Fruit fly (Drosophila melanogaster) whole organism, embryonic: ENCODE results near the gene CG31344.
A peak's percentile ranks its signal among the peaks of the same experiment; 100 is the strongest.

Source experiments
- Adf1 ChIP-seq: fragments of 200-800 bp; sonication (Bioruptor generic); IDR thresholded peaks from 2 replicates; pipeline ENCODE4 v1.3.6; 2022; ENCODE audit warnings: missing biosample characterization, missing genetic modification characterization
- B-H1 ChIP-seq: fragments of 200-800 bp; sonication (Bioruptor generic); IDR thresholded peaks from 3 replicates; pipeline ENCODE4 v1.3.6; 2022; ENCODE audit warnings: missing biosample characterization, missing genetic modification characterization
- Blimp-1 ChIP-seq: fragments of 200-800 bp; sonication (Bioruptor generic); optimal IDR thresholded peaks from 3 replicates; lab custom pipeline; 2018; ENCODE audit warnings: missing biosample characterization, missing genetic modification characterization, mild to moderate bottlenecking, moderate library complexity, missing genetic modification reagents
- CG10321 ChIP-seq: fragments of 200-800 bp; sonication (Bioruptor generic); IDR thresholded peaks from 2 replicates; pipeline ENCODE4 v1.3.6; 2022; ENCODE audit warnings: missing biosample characterization, missing genetic modification characterization
- CG10654 ChIP-seq: fragments of 200-800 bp; sonication (Bioruptor generic); optimal IDR thresholded peaks from 2 replicates; lab custom pipeline; 2016; ENCODE audit warnings: missing biosample characterization, missing genetic modification characterization
- CG12942 ChIP-seq: fragments of 200-800 bp; sonication (Bioruptor generic); optimal IDR thresholded peaks from 3 replicates; lab custom pipeline; 2016; ENCODE audit warnings: missing biosample characterization, missing genetic modification characterization
- CG14710 ChIP-seq: fragments of 200-800 bp; sonication (Bioruptor generic); optimal IDR thresholded peaks from 3 replicates; lab custom pipeline; 2019; ENCODE audit warnings: missing biosample characterization, mild to moderate bottlenecking, missing genetic modification characterization, moderate library complexity
- CG15011 ChIP-seq: fragments of 200-800 bp; sonication (Bioruptor generic); optimal IDR thresholded peaks from 3 replicates; lab custom pipeline; 2018; ENCODE audit warnings: missing biosample characterization, mild to moderate bottlenecking, missing genetic modification characterization
- CG1529 ChIP-seq: fragments of 200-800 bp; sonication (Bioruptor generic); optimal IDR thresholded peaks from 3 replicates; lab custom pipeline; 2018; ENCODE audit warnings: missing biosample characterization, missing genetic modification characterization
- CG17186 ChIP-seq: fragments of 200-800 bp; sonication (Bioruptor generic); optimal IDR thresholded peaks from 3 replicates; lab custom pipeline; 2017; ENCODE audit warnings: missing biosample characterization, missing genetic modification reagents, missing genetic modification characterization
- CG2199 ChIP-seq: fragments of 200-800 bp; sonication (Bioruptor generic); IDR thresholded peaks from 3 replicates; pipeline ENCODE4 v1.3.6; 2022; ENCODE audit warnings: missing biosample characterization, missing genetic modification characterization
- CG31224 ChIP-seq: fragments of 200-800 bp; sonication (Bioruptor generic); IDR thresholded peaks from 2 replicates; pipeline ENCODE4 v1.3.6; 2022; ENCODE audit warnings: missing biosample characterization, missing genetic modification characterization
- CG31441 ChIP-seq: fragments of 200-800 bp; sonication (Bioruptor generic); IDR thresholded peaks from 2 replicates; pipeline ENCODE4 v1.3.6; 2022; ENCODE audit warnings: missing biosample characterization, missing genetic modification characterization
- CG32532 ChIP-seq: fragments of 200-800 bp; sonication (Bioruptor generic); IDR thresholded peaks from 2 replicates; pipeline ENCODE4 v1.3.6; 2022; ENCODE audit warnings: missing biosample characterization, missing genetic modification characterization
- CG3726 ChIP-seq: fragments of 200-800 bp; sonication (Bioruptor generic); IDR thresholded peaks from 3 replicates; pipeline ENCODE4, ENCODE4 v1.3.6; 2022; ENCODE audit warnings: missing biosample characterization, missing genetic modification characterization
- CG6683 ChIP-seq: fragments of 200-800 bp; sonication (Bioruptor generic); optimal IDR thresholded peaks from 2 replicates; lab custom pipeline; 2017; ENCODE audit warnings: missing biosample characterization, mild to moderate bottlenecking, missing genetic modification characterization, missing genetic modification reagents
- CG9609 ChIP-seq: fragments of 200-800 bp; sonication (Bioruptor generic); optimal IDR thresholded peaks from 3 replicates; lab custom pipeline; 2016; ENCODE audit warnings: missing biosample characterization, missing genetic modification characterization
- CG9932 ChIP-seq: fragments of 200-800 bp; sonication (Bioruptor generic); IDR thresholded peaks from 2 replicates; pipeline ENCODE4 v1.3.6; 2022; ENCODE audit warnings: missing biosample characterization, missing genetic modification characterization
- CkIIα-i1 ChIP-seq: fragments of 200-800 bp; sonication (Bioruptor generic); IDR thresholded peaks from 2 replicates; pipeline ENCODE4 v1.3.6; 2022; ENCODE audit warnings: missing biosample characterization, missing genetic modification characterization
- Dek ChIP-seq: fragments of 200-800 bp; sonication (Bioruptor generic); optimal IDR thresholded peaks from 3 replicates; lab custom pipeline; 2019; ENCODE audit warnings: missing biosample characterization, mild to moderate bottlenecking, missing genetic modification characterization, moderate library complexity
- Dp ChIP-seq: fragments of 200-800 bp; sonication (Bioruptor generic); optimal IDR thresholded peaks from 2 replicates; lab custom pipeline; 2018; ENCODE audit warnings: missing biosample characterization, mild to moderate bottlenecking, missing genetic modification characterization, moderate library complexity
- ERR ChIP-seq: fragments of 200-800 bp; sonication (Bioruptor generic); optimal IDR thresholded peaks from 2 replicates; lab custom pipeline; 2016; ENCODE audit warnings: missing biosample characterization, missing genetic modification characterization
- Hand ChIP-seq: fragments of 200-800 bp; sonication (Bioruptor generic); optimal IDR thresholded peaks from 2 replicates; lab custom pipeline; 2017; ENCODE audit warnings: mild to moderate bottlenecking, missing biosample characterization, missing genetic modification reagents, missing genetic modification characterization
- Hey ChIP-seq: fragments of 200-800 bp; sonication (Bioruptor generic); optimal IDR thresholded peaks from 3 replicates; lab custom pipeline; 2018; ENCODE audit warnings: missing biosample characterization, mild to moderate bottlenecking, missing genetic modification characterization
- Med ChIP-seq: fragments of 200-800 bp; sonication (Bioruptor generic); peaks from one replicate; lab custom pipeline; 2016; ENCODE audit warnings: missing biosample characterization, missing genetic modification characterization, mild to moderate bottlenecking, inconsistent platforms, moderate library complexity
- Meics ChIP-seq: fragments of 200-800 bp; sonication (Bioruptor generic); optimal IDR thresholded peaks from 2 replicates; lab custom pipeline; 2017; ENCODE audit warnings: missing biosample characterization, mild to moderate bottlenecking, missing genetic modification characterization
- Neu2 ChIP-seq: fragments of 200-800 bp; sonication (Bioruptor generic); optimal IDR thresholded peaks from 3 replicates; lab custom pipeline; 2016; ENCODE audit warnings: missing biosample characterization, missing genetic modification characterization, borderline replicate concordance
- Optix ChIP-seq: fragments of 200-800 bp; sonication (Bioruptor generic); IDR thresholded peaks from 3 replicates; pipeline ENCODE4 v1.3.6; 2022; ENCODE audit warnings: missing biosample characterization, missing genetic modification characterization
- Ptx1 ChIP-seq: fragments of 200-800 bp; sonication (Bioruptor generic); IDR thresholded peaks from 2 replicates; pipeline ENCODE4 v1.3.6; 2022; ENCODE audit warnings: missing biosample characterization, missing genetic modification characterization
- Side ChIP-seq: fragments of 200-800 bp; sonication (Bioruptor generic); optimal IDR thresholded peaks from 2 replicates; lab custom pipeline; 2016; ENCODE audit warnings: missing biosample characterization, missing genetic modification characterization
- Sin3A ChIP-seq: fragments of >200 bp; optimal IDR thresholded peaks from 2 replicates; lab custom pipeline; 2018
- Stat92E ChIP-seq, 3 experiments: fragments of >200 bp in 2 of 3; fragments of 200-800 bp in 1 of 3; sonication (Bioruptor generic) in 1 of 3; optimal IDR thresholded peaks; 2 replicates each; lab custom pipeline; 2017 to 2019; ENCODE audit warnings: missing biosample characterization in 3 of 3, missing genetic modification characterization in 3 of 3, mild to moderate bottlenecking in 1 of 3, moderate library complexity in 1 of 3
- Taf1 ChIP-seq: fragments of 200-800 bp; sonication (Bioruptor generic); IDR thresholded peaks from 2 replicates; pipeline ENCODE4 v1.3.6; 2022; ENCODE audit warnings: missing biosample characterization, missing genetic modification characterization
- Usf ChIP-seq: fragments of 200-800 bp; sonication (Bioruptor generic); optimal IDR thresholded peaks from 2 replicates; lab custom pipeline; 2017; ENCODE audit warnings: missing genotype, missing biosample characterization, missing genetic modification characterization
- ash1 ChIP-seq: fragments of 200-800 bp; sonication (Bioruptor generic); optimal IDR thresholded peaks from 2 replicates; lab custom pipeline; 2018; ENCODE audit warnings: missing biosample characterization, mild to moderate bottlenecking, missing genetic modification characterization
- az2 ChIP-seq: fragments of 200-800 bp; sonication (Bioruptor generic); optimal IDR thresholded peaks from 3 replicates; lab custom pipeline; 2016; ENCODE audit warnings: missing biosample characterization, missing genetic modification characterization
- bigmax ChIP-seq: fragments of 200-800 bp; sonication (Bioruptor generic); optimal IDR thresholded peaks from 2 replicates; lab custom pipeline; 2018; ENCODE audit warnings: missing biosample characterization, mild to moderate bottlenecking, missing genetic modification characterization
- cas ChIP-seq: fragments of 200-800 bp; sonication (Bioruptor generic); IDR thresholded peaks from 2 replicates; pipeline ENCODE4 v1.3.6; 2022; ENCODE audit warnings: missing biosample characterization, missing genetic modification characterization
- chm ChIP-seq: fragments of 200-800 bp; sonication (Bioruptor generic); IDR thresholded peaks from 2 replicates; pipeline ENCODE4 v1.3.6; 2022; ENCODE audit warnings: missing biosample characterization, missing genetic modification characterization
- corto ChIP-seq: fragments of 200-800 bp; sonication (Bioruptor generic); optimal IDR thresholded peaks from 2 replicates; lab custom pipeline; 2016; ENCODE audit warnings: missing biosample characterization, mild to moderate bottlenecking, missing genetic modification characterization, moderate library complexity
- cwo ChIP-seq: fragments of 200-800 bp; sonication (Bioruptor generic); optimal IDR thresholded peaks from 3 replicates; lab custom pipeline; 2017; ENCODE audit warnings: missing biosample characterization, missing genetic modification characterization, mild to moderate bottlenecking, moderate library complexity, missing genetic modification reagents
- emc ChIP-seq: fragments of 200-800 bp; sonication (Bioruptor generic); optimal IDR thresholded peaks from 2 replicates; lab custom pipeline; 2016; ENCODE audit warnings: missing biosample characterization, missing genetic modification characterization
- gcm ChIP-seq: fragments of 200-800 bp; sonication (Bioruptor generic); optimal IDR thresholded peaks from 2 replicates; lab custom pipeline; 2019; ENCODE audit warnings: missing biosample characterization, mild to moderate bottlenecking, missing genetic modification characterization, moderate library complexity
- gsb ChIP-seq: fragments of 200-800 bp; sonication (Bioruptor generic); IDR thresholded peaks from 2 replicates; pipeline ENCODE4 v1.3.6; 2022; ENCODE audit warnings: missing biosample characterization, missing genetic modification characterization
- h ChIP-seq: fragments of >200 bp; optimal IDR thresholded peaks from 2 replicates; lab custom pipeline; 2017
- ham ChIP-seq: fragments of 200-800 bp; sonication (Bioruptor generic); IDR thresholded peaks from 2 replicates; pipeline ENCODE4 v1.3.6; 2022; ENCODE audit warnings: missing biosample characterization, missing genetic modification characterization
- inv ChIP-seq: fragments of 200-800 bp; sonication (Bioruptor generic); IDR thresholded peaks from 2 replicates; pipeline ENCODE4 v1.3.6; 2022; ENCODE audit warnings: missing biosample characterization, missing genetic modification characterization; ENCODE audit not compliant: partially characterized antibody
- kah ChIP-seq: fragments of 200-800 bp; sonication (Bioruptor generic); optimal IDR thresholded peaks from 2 replicates; lab custom pipeline; 2018; ENCODE audit warnings: missing biosample characterization, mild to moderate bottlenecking, missing genetic modification characterization
- kay ChIP-seq: fragments of 200-800 bp; sonication (Bioruptor generic); optimal IDR thresholded peaks from 2 replicates; lab custom pipeline; 2016; ENCODE audit warnings: missing biosample characterization, missing genetic modification characterization
- lov ChIP-seq, 2 experiments: fragments of 200-800 bp in 1 of 2; fragments of >200 bp in 1 of 2; sonication (Bioruptor generic) in 1 of 2; IDR thresholded peaks in 1 of 2; optimal IDR thresholded peaks in 1 of 2; 2 replicates in 1 of 2; 3 replicates in 1 of 2; pipeline versions ENCODE4 v1.3.6 to Lab custom; 2017 to 2022; ENCODE audit warnings: missing biosample characterization in 1 of 2, missing genetic modification characterization in 1 of 2
- onecut ChIP-seq: fragments of 200-800 bp; sonication (Bioruptor generic); IDR thresholded peaks from 2 replicates; pipeline ENCODE4 v1.3.6; 2022; ENCODE audit warnings: missing biosample characterization, missing genetic modification characterization
- sima ChIP-seq: fragments of 200-800 bp; sonication (Bioruptor generic); optimal IDR thresholded peaks from 2 replicates; lab custom pipeline; 2016; ENCODE audit warnings: missing biosample characterization, missing genetic modification characterization
- yki ChIP-seq: fragments of >200 bp; optimal IDR thresholded peaks from 3 replicates; lab custom pipeline; 2018

Gene CG31344

dm6 chr3R:15243452-15243851, 18.3 kb upstream of the CG31344 start (continued):
- TF ChIP-seq inv (GFP tag; lab: Robert Waterston, UW) (no peak), CG9932 (GFP tag; lab: Robert Waterston, UW) (peak; percentile 28; the same call in 1 of the 2 replicates), CG10654 (GFP tag; lab: Kevin White, UChicago) (no peak), Blimp-1 (GFP tag; lab: Kevin White, UChicago) (no peak), sima (GFP tag; lab: Kevin White, UChicago) (no peak), CG2199 (GFP tag; lab: Robert Waterston, UW) (0 out of 3 replicates have a peak, but pooled peaks have one; percentile 37), Stat92E (GFP tag; optimal IDR thresholded peaks at IDR 0.05; lab: Kevin White, UChicago) (no peak), Optix (GFP tag; lab: Robert Waterston, UW) (no peak), CG31441 (no peak), ERR (GFP tag; lab: Kevin White, UChicago) (no peak), gcm (GFP tag; lab: Kevin White, UChicago) (peak; percentile 85), Sin3A (lab: Kevin White, UChicago) (no peak), CG1529 (GFP tag; lab: Kevin White, UChicago) (no peak), lov (optimal IDR thresholded peaks at IDR 0.05; lab: Kevin White, UChicago) (no peak), lov (GFP tag; IDR thresholded peaks at IDR 0.05; lab: Robert Waterston, UW) (no peak), chm (GFP tag; lab: Robert Waterston, UW) (no peak), gsb (no peak), Taf1 (GFP tag; lab: Robert Waterston, UW) (no peak), B-H1 (GFP tag; lab: Robert Waterston, UW) (no peak), az2 (GFP tag; lab: Kevin White, UChicago) (no peak), kay (GFP tag; lab: Kevin White, UChicago) (no peak), onecut (no peak), emc (GFP tag; lab: Kevin White, UChicago) (no peak), CG6683 (no peak), Side (GFP tag; lab: Kevin White, UChicago) (no peak), CG15011 (GFP tag; lab: Kevin White, UChicago) (no peak), Meics (GFP tag; lab: Kevin White, UChicago) (no peak), CG31224 (GFP tag; lab: Robert Waterston, UW) (no peak), Dek (tag; lab: Kevin White, UChicago) (no peak), cas (no peak), CG14710 (tag; lab: Kevin White, UChicago) (no peak), ash1 (GFP tag; lab: Kevin White, UChicago) (no peak), CkIIα-i1 (GFP tag; lab: Robert Waterston, UW) (no peak), bigmax (GFP tag; lab: Kevin White, UChicago) (no peak), CG10321 (GFP tag; lab: Robert Waterston, UW) (peak; percentile 97), ham (no peak), Hand (GFP tag; lab: Kevin White, UChicago) (no peak), Hey (tag; lab: Kevin White, UChicago) (peak; percentile 64), CG12942 (GFP tag; lab: Kevin White, UChicago) (no peak), Neu2 (GFP tag; lab: Kevin White, UChicago) (no peak), corto (GFP tag; lab: Kevin White, UChicago) (no peak), Dp (peak; percentile 6), CG32532 (no peak), CG17186 (GFP tag; lab: Kevin White, UChicago) (no peak), yki (lab: Kevin White, UChicago) (no peak), Med (GFP tag; lab: Kevin White, UChicago) (peak; percentile 53), CG3726 (GFP tag; lab: Robert Waterston, UW) (no peak), kah (GFP tag; lab: Kevin White, UChicago) (peak; percentile 29), Adf1 (GFP tag; lab: Robert Waterston, UW) (peak; percentile 43; the same call in 1 of the 2 replicates), CG9609 (GFP tag; lab: Kevin White, UChicago) (no peak), h (lab: Kevin White, UChicago) (no peak), cwo (GFP tag; lab: Kevin White, UChicago) (peak; percentile 81), Usf (GFP tag; lab: Kevin White, UChicago) (no peak), Ptx1 (GFP tag; lab: Robert Waterston, UW) (no peak)
